Fruit fly (Drosophila melanogaster): ENCODE data around the gene Cwc25.

DNA sequence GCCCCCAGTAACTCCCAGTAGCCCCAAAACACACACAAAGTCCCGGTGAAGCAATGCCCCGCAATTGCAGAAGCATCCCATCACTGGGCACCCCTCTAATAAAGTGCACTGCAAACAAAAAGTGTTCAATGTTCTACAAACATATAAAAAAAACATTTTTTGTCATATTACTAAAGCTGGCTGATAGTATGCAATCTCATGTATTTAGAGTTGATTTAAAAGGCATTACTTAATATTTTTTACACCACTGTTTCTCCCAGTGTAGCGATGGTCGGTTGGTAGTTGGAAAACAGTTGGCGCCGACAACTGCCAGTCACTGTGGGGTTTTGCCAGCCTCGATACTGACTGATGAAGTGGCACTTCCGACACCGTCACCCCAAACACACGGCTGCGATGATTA lies 24.5 kb upstream of the Cwc25 start:
- TF ChIP-seq EcR (GFP tag; optimal IDR thresholded peaks at IDR 0.05), result no peak
- no peak for TF ChIP-seq CG8478 (optimal IDR thresholded peaks at IDR 0.05)
- no peak for TF ChIP-seq psq (optimal IDR thresholded peaks at IDR 0.05)

Data from whole organism.